Comparison of ENCODE assay signal across 2 worm cellular contexts in the genomic region with DNA sequence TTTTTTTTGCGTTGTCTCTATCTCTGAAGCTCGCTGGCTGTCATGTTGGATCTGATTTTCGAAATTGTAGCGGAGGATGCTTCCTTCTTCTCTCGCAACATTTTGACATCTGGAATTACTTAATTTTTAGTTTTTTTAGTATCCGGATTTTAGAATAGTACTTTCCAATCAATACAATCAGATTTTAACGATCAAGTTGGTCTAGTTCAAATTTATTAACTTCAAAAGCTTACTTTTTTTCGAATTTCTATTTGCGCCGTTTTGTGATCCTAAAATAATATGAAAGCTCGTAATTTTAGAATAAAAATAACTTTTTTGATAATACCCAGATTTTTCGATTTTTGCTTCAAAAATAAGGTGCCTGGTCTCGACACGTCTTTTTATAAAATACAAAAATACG.
TF ChIP-seq lines count a peak whose summit lies in the region.

Gene B0336.12, minus strand, starts transcription at position 101 of the 400 bp plus-strand sequence.

TF ChIP-seq in whole organism, L1 larva, 84 proteins besides CTCF, POLR2A, EP300 and RAD21:
- TF ChIP-seq xbp-1 (tag; optimal IDR thresholded peaks at IDR 0.05; lab: Kevin White, UChicago) (no peak), elt-2 (tag; optimal IDR thresholded peaks at IDR 0.05; lab: Kevin White, UChicago) (no peak), nhr-28 (tag; optimal IDR thresholded peaks at IDR 0.05; lab: Kevin White, UChicago) (no peak), ets-5 (GFP tag; IDR thresholded peaks at IDR 0.05; lab: Robert Waterston, UW) (no peak), fkh-8 (tag; optimal IDR thresholded peaks at IDR 0.05; lab: Kevin White, UChicago) (no peak), fkh-4 (tag; optimal IDR thresholded peaks at IDR 0.05; lab: Kevin White, UChicago; ENCODE audit: borderline replicate concordance) (peak; percentile 41), dsc-1 (tag; optimal IDR thresholded peaks at IDR 0.05; lab: Kevin White, UChicago) (peak; percentile 82), nhr-19 (GFP tag; conservative IDR thresholded peaks at IDR 0.05; lab: Robert Waterston, UW) (no peak)

TF ChIP-seq in whole organism, L4 larva, 104 proteins besides CTCF, POLR2A, EP300 and RAD21:
- TF ChIP-seq hmg-1.1 (GFP tag; IDR thresholded peaks at IDR 0.05; lab: Robert Waterston, UW) (no peak), lin-38 (GFP tag; IDR thresholded peaks at IDR 0.05; lab: Robert Waterston, UW) (0 out of 2 replicates have a peak, but pooled peaks have one; percentile 22)
